Worm (Caenorhabditis elegans): ENCODE results near the gene math-15.
"Not testable (repeated sequence)": the region's sequence is repeated elsewhere in the genome, so short reads cannot be mapped to it uniquely, and the experiment has no call there.

math-15 gene

DNA sequence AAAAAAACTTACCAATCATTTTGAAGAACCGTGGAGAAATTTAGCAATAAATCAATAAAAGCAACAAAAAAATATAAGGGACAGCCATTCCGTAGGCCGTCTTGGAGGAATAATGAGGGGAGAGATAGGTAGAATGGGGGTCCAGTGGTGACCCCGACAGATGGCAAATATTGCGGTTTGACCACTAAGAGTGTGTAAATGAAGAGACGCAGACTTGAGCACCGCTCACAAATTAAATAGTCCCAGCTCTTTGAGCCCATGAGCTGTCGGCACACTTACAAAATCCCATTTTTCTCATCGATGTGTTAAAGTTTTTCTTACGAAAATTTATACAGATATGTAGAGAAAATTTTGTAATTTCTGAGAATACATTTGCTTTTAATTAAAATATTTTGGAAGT is 45.4 kb upstream of the math-15 start, which contains the start of gene fbxa-3:
TSS of gene fbxa-3 (minus strand) at position 101 of the 400 bp plus-strand sequence.
- TF ChIP-seq dsc-1 (tag; optimal IDR thresholded peaks at IDR 0.05) = no peak
- no peak for TF ChIP-seq xbp-1 (tag; optimal IDR thresholded peaks at IDR 0.05)
- no peak for TF ChIP-seq unc-30 (tag; optimal IDR thresholded peaks at IDR 0.05)
- TF ChIP-seq efl-1 (optimal IDR thresholded peaks at IDR 0.05) = no peak
- TF ChIP-seq efl-1 (GFP tag; optimal IDR thresholded peaks at IDR 0.05 in 1 of 2) = no peak
- no peak for TF ChIP-seq ama-1 (optimal IDR thresholded peaks at IDR 0.05)
- no peak for TF ChIP-seq elt-3 (tag; optimal IDR thresholded peaks at IDR 0.05)
- no peak for TF ChIP-seq mdl-1 (tag; optimal IDR thresholded peaks at IDR 0.05)
- TF ChIP-seq zag-1 (tag; optimal IDR thresholded peaks at IDR 0.05) = no peak
- no peak for TF ChIP-seq Y116A8C.19 (tag; optimal IDR thresholded peaks at IDR 0.05; ENCODE audit: borderline replicate concordance)
- no peak for TF ChIP-seq irx-1 (tag; optimal IDR thresholded peaks at IDR 0.05)
- no peak for TF ChIP-seq skn-1 (tag; optimal IDR thresholded peaks at IDR 0.05)
- no peak for TF ChIP-seq elt-2 (tag; optimal IDR thresholded peaks at IDR 0.05)
- no peak for TF ChIP-seq ceh-88 (GFP tag; IDR thresholded peaks at IDR 0.05)

DNA sequence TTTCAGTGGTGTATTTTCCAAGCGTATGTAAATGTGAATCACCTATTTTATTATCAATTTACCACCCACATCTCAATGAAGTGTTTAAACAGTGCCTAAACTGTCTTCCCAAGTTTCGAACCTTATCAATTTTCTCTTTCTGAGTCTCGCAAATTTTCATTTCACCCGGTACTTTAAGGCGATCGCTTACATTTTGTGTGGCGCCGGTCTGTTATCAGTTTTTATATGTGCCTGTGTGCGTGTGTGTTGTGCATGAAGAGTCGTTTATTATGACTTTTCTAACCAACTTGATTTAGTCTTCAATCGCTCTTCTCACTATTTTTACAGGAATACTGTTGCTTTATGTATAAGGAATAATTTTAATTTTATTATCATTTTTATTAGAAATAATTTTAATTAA is 42.6 kb upstream of the math-15 start:
- TF ChIP-seq elt-2 (tag; optimal IDR thresholded peaks at IDR 0.05) = peak; percentile 62

ce11 chrII:1824329-1824728 is 41.9 kb upstream of the math-15 start, which contains the start of gene math-41:
TSS of gene math-41 (plus strand) at chrII:1824629.
- not testable (repeated sequence) for TF ChIP-seq irx-1 (tag; optimal IDR thresholded peaks at IDR 0.05); unc-86 (tag; optimal IDR thresholded peaks at IDR 0.05); isw-1 (GFP tag; IDR thresholded peaks at IDR 0.05)

DNA sequence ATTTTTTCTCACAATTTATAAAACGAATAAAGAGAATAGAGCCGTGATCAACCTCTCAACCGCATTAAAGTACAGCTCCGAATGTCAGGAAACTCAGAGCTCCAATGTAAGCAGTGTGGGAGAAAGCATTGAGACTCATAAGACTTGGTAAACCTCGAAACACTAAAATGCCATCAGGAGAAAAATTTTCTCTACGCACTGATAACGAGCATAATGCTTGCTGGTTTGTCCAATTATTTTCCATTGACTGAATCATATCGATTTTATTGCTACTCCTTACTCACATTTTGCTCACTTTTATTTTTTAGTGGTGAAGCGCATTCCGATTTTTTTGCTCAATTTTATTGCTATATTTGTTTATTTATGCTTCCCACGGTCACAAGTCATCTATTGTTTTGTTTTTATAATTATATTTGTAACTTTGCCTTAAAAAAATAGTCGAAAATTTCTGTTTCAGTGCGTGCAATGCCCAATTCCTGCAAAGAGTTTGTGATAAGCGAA is 35.9 kb upstream of the math-15 start, which contains the start of gene math-40:
TSS of gene math-40 (plus strand) at position 451 of the 501 bp plus-strand sequence.
- no peak for TF ChIP-seq unc-30 (tag; optimal IDR thresholded peaks at IDR 0.05)
- TF ChIP-seq efl-1 (optimal IDR thresholded peaks at IDR 0.05) = no peak
- peak in 1 of 2 experiments; percentile 18 for TF ChIP-seq efl-1 (GFP tag; optimal IDR thresholded peaks at IDR 0.05 in 1 of 2)
- no peak for TF ChIP-seq nhr-90 (tag; optimal IDR thresholded peaks at IDR 0.05; ENCODE audit: poor library complexity)
- TF ChIP-seq elt-2 (tag; optimal IDR thresholded peaks at IDR 0.05) = peak; percentile 26

- TF ChIP-seq jun-1 (tag; optimal IDR thresholded peaks at IDR 0.05) = no peak
- TF ChIP-seq pag-3 (tag; optimal IDR thresholded peaks at IDR 0.05; ENCODE audit: borderline replicate concordance, insufficient read depth) = no peak
- no peak for TF ChIP-seq ztf-11 (tag; optimal IDR thresholded peaks at IDR 0.05)
- no peak for TF ChIP-seq snu-23 (GFP tag; optimal IDR thresholded peaks at IDR 0.05)
- TF ChIP-seq nhr-19 (GFP tag; conservative IDR thresholded peaks at IDR 0.05) = no peak
- no peak for TF ChIP-seq unc-98 (GFP tag; IDR thresholded peaks at IDR 0.05)
- TF ChIP-seq nhr-28 (tag; optimal IDR thresholded peaks at IDR 0.05) = no peak
- no peak for TF ChIP-seq skn-1 (tag; optimal IDR thresholded peaks at IDR 0.05)
- no peak for TF ChIP-seq nhr-77 (tag; optimal IDR thresholded peaks at IDR 0.05)
- TF ChIP-seq rnt-1 (tag; optimal IDR thresholded peaks at IDR 0.05) = no peak
- no peak for TF ChIP-seq lir-3 (tag; optimal IDR thresholded peaks at IDR 0.05; ENCODE audit: poor library complexity)
Measured at ce11 chrII:1831883-1832388, 34.2 kb upstream of the math-15 start, which contains the start of gene math-39. TSS of gene math-39 (plus strand) at chrII:1832338.

DNA sequence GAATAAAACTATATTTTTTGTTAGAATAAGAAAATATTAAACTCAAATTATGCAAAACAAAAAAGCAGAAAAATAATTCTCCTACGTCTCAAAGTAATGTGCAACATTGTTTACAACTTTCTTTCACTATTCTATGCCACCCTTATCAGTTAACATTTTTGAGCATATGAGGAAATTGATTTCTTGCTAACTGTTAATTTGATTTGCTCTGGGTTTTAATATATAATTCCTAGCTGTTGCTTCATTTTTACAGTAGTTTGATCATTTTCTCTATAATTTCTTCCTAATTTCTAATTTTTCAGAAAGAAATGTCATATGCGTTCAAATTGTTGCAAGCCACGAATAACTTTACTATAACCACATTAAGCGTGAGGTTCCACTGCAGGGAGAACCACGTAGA is 30.0 kb upstream of the math-15 start, which contains the start of gene T08E11.1:
TSS of gene T08E11.1 (plus strand) at position 301 of the 400 bp plus-strand sequence.
- TF ChIP-seq rnt-1 (tag; optimal IDR thresholded peaks at IDR 0.05) (no peak), swsn-7 (tag; optimal IDR thresholded peaks at IDR 0.05) (no peak), elt-2 (tag; optimal IDR thresholded peaks at IDR 0.05) (peak; percentile 47)

- peak; percentile 5 for TF ChIP-seq egl-13 (tag; optimal IDR thresholded peaks at IDR 0.05)
- TF ChIP-seq lin-35 (GFP tag; optimal IDR thresholded peaks at IDR 0.05) = peak in 1 of 2 experiments; percentile 34
- no peak for TF ChIP-seq efl-1 (optimal IDR thresholded peaks at IDR 0.05)
- peak in 1 of 2 experiments; percentile 16 for TF ChIP-seq efl-1 (GFP tag; optimal IDR thresholded peaks at IDR 0.05 in 1 of 2)
- no peak for TF ChIP-seq sup-37 (GFP tag; optimal IDR thresholded peaks at IDR 0.05)
- TF ChIP-seq dpl-1 (GFP tag; optimal IDR thresholded peaks at IDR 0.05) = no peak
- no peak for TF ChIP-seq unc-62 (GFP tag; optimal IDR thresholded peaks at IDR 0.05)
- TF ChIP-seq nhr-90 (tag; optimal IDR thresholded peaks at IDR 0.05; ENCODE audit: poor library complexity) = no peak
- TF ChIP-seq tlp-1 (tag; optimal IDR thresholded peaks at IDR 0.05) = peak; percentile 45
- TF ChIP-seq elt-2 (tag; optimal IDR thresholded peaks at IDR 0.05) = peak; percentile 96
- TF ChIP-seq pqm-1 (tag; optimal IDR thresholded peaks at IDR 0.05) = peak; percentile 16
Measured at ce11 chrII:1842894-1843293, 23.3 kb upstream of the math-15 start, which contains the start of the genes C52E2.5 and C52E2.4. TSS of gene C52E2.5 (minus strand) at chrII:1842936. TSS of gene C52E2.4 (plus strand) at chrII:1843145.

Data from whole organism, L1 larva.